Fruit fly (Drosophila melanogaster) whole organism, prepupa: ENCODE data around the gene CG32369.

Source experiments
- Blimp-1 ChIP-seq: fragments of 200-800 bp; sonication (Bioruptor generic); optimal IDR thresholded peaks from 3 replicates; lab custom pipeline; 2017; ENCODE audit warnings: missing biosample characterization, missing genetic modification characterization, mild to moderate bottlenecking, moderate library complexity, missing genetic modification reagents
- CG10631 ChIP-seq: fragments of 200-800 bp; sonication (Bioruptor generic); optimal IDR thresholded peaks from 2 replicates; lab custom pipeline; 2016; ENCODE audit warnings: missing biosample characterization, missing genetic modification characterization
- CG11762 ChIP-seq: fragments of 200-800 bp; sonication (Bioruptor generic); optimal IDR thresholded peaks from 3 replicates; lab custom pipeline; 2016; ENCODE audit warnings: missing biosample characterization, missing genetic modification characterization; ENCODE audit not compliant: insufficient read depth
- CG15336 ChIP-seq: fragments of 200-800 bp; sonication (Bioruptor generic); IDR thresholded peaks from 2 replicates; pipeline ENCODE4 v1.3.6; 2022; ENCODE audit warnings: missing biosample characterization, missing genetic modification characterization
- CG1621 ChIP-seq: fragments of 200-800 bp; sonication (Bioruptor generic); optimal IDR thresholded peaks from 3 replicates; lab custom pipeline; 2018; ENCODE audit warnings: missing biosample characterization, mild to moderate bottlenecking, missing genetic modification characterization
- CG16779 ChIP-seq: fragments of 200-800 bp; sonication (Bioruptor generic); optimal IDR thresholded peaks from 3 replicates; lab custom pipeline; 2017; ENCODE audit warnings: missing biosample characterization, mild to moderate bottlenecking, missing genetic modification characterization
- CG34406 ChIP-seq: fragments of 200-800 bp; sonication (Bioruptor generic); optimal IDR thresholded peaks from 3 replicates; lab custom pipeline; 2016; ENCODE audit warnings: missing biosample characterization, missing genetic modification characterization
- CG3919 ChIP-seq: fragments of 200-800 bp; sonication (Bioruptor generic); optimal IDR thresholded peaks from 3 replicates; lab custom pipeline; 2016; ENCODE audit warnings: missing biosample characterization, missing genetic modification characterization
- CG4318 ChIP-seq: fragments of 200-800 bp; sonication (Bioruptor generic); optimal IDR thresholded peaks from 3 replicates; lab custom pipeline; 2017; ENCODE audit warnings: missing biosample characterization, mild to moderate bottlenecking, missing genetic modification characterization
- CG6163 ChIP-seq: fragments of 200-800 bp; sonication (Bioruptor generic); IDR thresholded peaks from 3 replicates; pipeline ENCODE4 v1.3.6; 2022; ENCODE audit warnings: missing biosample characterization, missing genetic modification characterization
- CG6276 ChIP-seq: fragments of 200-800 bp; sonication (Bioruptor generic); optimal IDR thresholded peaks from 2 replicates; lab custom pipeline; 2017; ENCODE audit warnings: missing biosample characterization, mild to moderate bottlenecking, missing genetic modification characterization
- CG6792 ChIP-seq: fragments of 200-800 bp; sonication (Bioruptor generic); optimal IDR thresholded peaks from 3 replicates; lab custom pipeline; 2016; ENCODE audit warnings: missing biosample characterization, missing genetic modification characterization
- CG6808 ChIP-seq: fragments of 200-800 bp; sonication (Bioruptor generic); optimal IDR thresholded peaks from 3 replicates; lab custom pipeline; 2017; ENCODE audit warnings: missing biosample characterization, missing genetic modification characterization, mild to moderate bottlenecking, moderate library complexity, missing genetic modification reagents
- CG6854 ChIP-seq: fragments of 200-800 bp; sonication (Bioruptor generic); optimal IDR thresholded peaks from 2 replicates; lab custom pipeline; 2017; ENCODE audit warnings: missing biosample characterization, mild to moderate bottlenecking, missing genetic modification characterization
- CG7368 ChIP-seq: fragments of 200-800 bp; sonication (Bioruptor generic); optimal IDR thresholded peaks from 3 replicates; lab custom pipeline; 2016; ENCODE audit warnings: missing biosample characterization, missing genetic modification characterization
- CG8119 ChIP-seq: fragments of 200-800 bp; sonication (Bioruptor generic); IDR thresholded peaks from 3 replicates; pipeline ENCODE4 v1.3.6; 2022; ENCODE audit warnings: missing biosample characterization, missing genetic modification characterization
- CG8632 ChIP-seq: fragments of 200-800 bp; sonication (Bioruptor generic); optimal IDR thresholded peaks from 3 replicates; lab custom pipeline; 2016; ENCODE audit warnings: missing biosample characterization, missing genetic modification characterization
- CG9139 ChIP-seq: fragments of 200-800 bp; sonication (Bioruptor generic); optimal IDR thresholded peaks from 3 replicates; lab custom pipeline; 2017; ENCODE audit warnings: missing biosample characterization, mild to moderate bottlenecking, missing genetic modification characterization
- Eip78C ChIP-seq: fragments of 200-800 bp; sonication (Bioruptor generic); peaks from one replicate; lab custom pipeline; 2016; ENCODE audit warnings: missing biosample characterization, missing genetic modification characterization
- Ets96B ChIP-seq: fragments of 200-800 bp; optimal IDR thresholded peaks from 2 replicates; lab custom pipeline; 2019; ENCODE audit warnings: missing biosample characterization, mild to moderate bottlenecking, missing genetic modification characterization, moderate library complexity
- Gug ChIP-seq: fragments of 200-800 bp; sonication (Bioruptor generic); IDR thresholded peaks from 2 replicates; pipeline ENCODE4 v1.3.6; 2022; ENCODE audit warnings: missing biosample characterization, missing genetic modification characterization
- Hr39 ChIP-seq: fragments of 200-800 bp; sonication (Bioruptor generic); optimal IDR thresholded peaks from 2 replicates; lab custom pipeline; 2016; ENCODE audit warnings: missing biosample characterization, missing genetic modification characterization
- Hr4 ChIP-seq: fragments of 200-800 bp; sonication (Bioruptor generic); optimal IDR thresholded peaks from 3 replicates; lab custom pipeline; 2016; ENCODE audit warnings: missing biosample characterization, missing genetic modification characterization
- Lpt ChIP-seq: fragments of 200-800 bp; sonication (Bioruptor generic); optimal IDR thresholded peaks from 3 replicates; lab custom pipeline; 2016; ENCODE audit warnings: missing biosample characterization, missing genetic modification characterization
- Sox102F ChIP-seq: fragments of 200-800 bp; sonication (Bioruptor generic); optimal IDR thresholded peaks from 2 replicates; lab custom pipeline; 2016; ENCODE audit warnings: missing biosample characterization, mild to moderate bottlenecking, missing genetic modification characterization
- Sox15 ChIP-seq: fragments of 200-800 bp; sonication (Bioruptor generic); optimal IDR thresholded peaks from 3 replicates; lab custom pipeline; 2016; ENCODE audit warnings: missing biosample characterization, missing genetic modification characterization
- achi ChIP-seq: fragments of 200-800 bp; sonication (Bioruptor generic); optimal IDR thresholded peaks from 3 replicates; lab custom pipeline; 2016; ENCODE audit warnings: missing biosample characterization, missing genetic modification characterization
- dsx ChIP-seq: fragments of 200-800 bp; optimal IDR thresholded peaks from 3 replicates; lab custom pipeline; 2019; ENCODE audit warnings: missing biosample characterization, mild to moderate bottlenecking, missing genetic modification characterization, moderate library complexity; ENCODE audit not compliant: poor library complexity, severe bottlenecking
- eg ChIP-seq: fragments of 200-800 bp; sonication (Bioruptor generic); IDR thresholded peaks from 3 replicates; pipeline ENCODE4 v1.3.6; 2022; ENCODE audit warnings: missing biosample characterization, missing genetic modification characterization
- esn ChIP-seq: fragments of 200-800 bp; sonication (Bioruptor generic); optimal IDR thresholded peaks from 2 replicates; lab custom pipeline; 2016; ENCODE audit warnings: missing biosample characterization, mild to moderate bottlenecking, missing genetic modification characterization, moderate library complexity
- fd59A ChIP-seq: fragments of 200-800 bp; sonication (Bioruptor generic); optimal IDR thresholded peaks from 2 replicates; lab custom pipeline; 2017; ENCODE audit warnings: missing biosample characterization, mild to moderate bottlenecking, missing genetic modification characterization, missing genetic modification reagents
- fd85E ChIP-seq: fragments of 200-800 bp; sonication (Bioruptor generic); optimal IDR thresholded peaks from 3 replicates; lab custom pipeline; 2016; ENCODE audit warnings: missing biosample characterization, missing genetic modification characterization
- fkh ChIP-seq: fragments of 200-800 bp; sonication (Bioruptor generic); optimal IDR thresholded peaks from 3 replicates; lab custom pipeline; 2017; ENCODE audit warnings: missing biosample characterization, mild to moderate bottlenecking, missing genetic modification characterization, moderate library complexity
- lz ChIP-seq: fragments of 200-800 bp; sonication (Bioruptor generic); optimal IDR thresholded peaks from 3 replicates; lab custom pipeline; 2016; ENCODE audit warnings: missing biosample characterization, missing genetic modification characterization
- net ChIP-seq: fragments of 200-800 bp; sonication (Bioruptor generic); optimal IDR thresholded peaks from 3 replicates; lab custom pipeline; 2016; ENCODE audit warnings: missing biosample characterization, missing genetic modification characterization
- pdm3 ChIP-seq: fragments of 200-800 bp; sonication (Bioruptor generic); optimal IDR thresholded peaks from 3 replicates; lab custom pipeline; 2016; ENCODE audit warnings: missing biosample characterization, missing genetic modification characterization
- salr ChIP-seq, 2 experiments: fragments of 200-800 bp; sonication (Bioruptor generic); optimal IDR thresholded peaks; 3 replicates each; lab custom pipeline; 2016 to 2018; ENCODE audit warnings: missing biosample characterization in 2 of 2, missing genetic modification characterization in 2 of 2, mild to moderate bottlenecking in 1 of 2
- ss ChIP-seq, 2 experiments: fragments of 200-800 bp; sonication (Bioruptor generic); optimal IDR thresholded peaks; 2 replicates in 1 of 2; 3 replicates in 1 of 2; lab custom pipeline; 2017 to 2018; ENCODE audit warnings: mild to moderate bottlenecking in 2 of 2, missing biosample characterization in 2 of 2, missing genetic modification characterization in 2 of 2, moderate library complexity in 1 of 2
- svp ChIP-seq: fragments of 200-800 bp; sonication (Bioruptor generic); peaks from one replicate; lab custom pipeline; 2016; ENCODE audit warnings: missing biosample characterization, missing genetic modification characterization
- topi ChIP-seq: fragments of 200-800 bp; sonication (Bioruptor generic); optimal IDR thresholded peaks from 3 replicates; lab custom pipeline; 2016; ENCODE audit warnings: missing biosample characterization, missing genetic modification characterization
- vri ChIP-seq: fragments of 200-800 bp; sonication (Bioruptor generic); optimal IDR thresholded peaks from 3 replicates; lab custom pipeline; 2016; ENCODE audit warnings: missing biosample characterization, mild to moderate bottlenecking, missing genetic modification characterization

CG32369 gene

dm6 chr3L:7804406-7805327 lies 5.0 kb downstream of the CG32369 start:
- no peak for TF ChIP-seq Gug (GFP tag; lab: Robert Waterston, UW)
- TF ChIP-seq Eip78C (GFP tag; lab: Kevin White, UChicago): peak; percentile 64
- peak; percentile 97 for TF ChIP-seq vri (GFP tag; lab: Kevin White, UChicago)
- TF ChIP-seq Hr39 (GFP tag; lab: Kevin White, UChicago): no peak
- TF ChIP-seq fd85E (GFP tag; lab: Kevin White, UChicago): peak; percentile 51
- TF ChIP-seq salr (GFP tag; optimal IDR thresholded peaks at IDR 0.05; lab: Kevin White, UChicago): peak in 1 of 2 experiments; percentile 6
- TF ChIP-seq Lpt: peak; percentile 9
- peak; percentile 29; the same call in 1 of the 3 replicates for TF ChIP-seq CG8119 (GFP tag; lab: Robert Waterston, UW)
- TF ChIP-seq Sox102F (GFP tag; lab: Kevin White, UChicago): peak; percentile 18
- peak; percentile 50 to 65 for TF ChIP-seq ss (GFP tag; optimal IDR thresholded peaks at IDR 0.05; lab: Kevin White, UChicago)
- no peak for TF ChIP-seq Hr4 (GFP tag; lab: Kevin White, UChicago)
- peak; percentile 59 for TF ChIP-seq CG9139 (GFP tag; lab: Kevin White, UChicago)
- no peak for TF ChIP-seq CG4318 (GFP tag; lab: Kevin White, UChicago)
- TF ChIP-seq net (GFP tag; lab: Kevin White, UChicago): peak; percentile 1
- no peak for TF ChIP-seq CG7368
- no peak for TF ChIP-seq CG1621 (tag; lab: Kevin White, UChicago)
- TF ChIP-seq CG6792 (GFP tag; lab: Kevin White, UChicago): no peak
- TF ChIP-seq CG6808 (GFP tag; lab: Kevin White, UChicago): peak; percentile 28
- no peak for TF ChIP-seq CG8632 (GFP tag; lab: Kevin White, UChicago)
- no peak for TF ChIP-seq fkh (GFP tag; lab: Kevin White, UChicago)
- peak; percentile 39; the same call in 1 of the 2 replicates for TF ChIP-seq CG15336
- TF ChIP-seq CG6163: peak; percentile 45; the same call in 2 of the 3 replicates
- TF ChIP-seq dsx (GFP tag; lab: Kevin White, UChicago): peak; percentile 62
- peak; percentile 5 for TF ChIP-seq achi (GFP tag; lab: Kevin White, UChicago)
- peak; percentile 3 for TF ChIP-seq CG6854 (GFP tag; lab: Kevin White, UChicago)
- TF ChIP-seq eg (GFP tag; lab: Robert Waterston, UW): peak; percentile 52; the same call in 2 of the 3 replicates
- peak; percentile 4 for TF ChIP-seq Ets96B (tag; lab: Kevin White, UChicago)
- TF ChIP-seq Blimp-1 (GFP tag; lab: Kevin White, UChicago): no peak
- no peak for TF ChIP-seq pdm3
- peak; percentile 72 for TF ChIP-seq svp (GFP tag; lab: Kevin White, UChicago)
- TF ChIP-seq lz (GFP tag; lab: Kevin White, UChicago): no peak
- no peak for TF ChIP-seq Sox15 (GFP tag; lab: Kevin White, UChicago)
- peak; percentile 14 for TF ChIP-seq esn
- TF ChIP-seq CG34406: no peak
- no peak for TF ChIP-seq CG10631 (GFP tag; lab: Kevin White, UChicago)
- no peak for TF ChIP-seq CG16779

- no peak for TF ChIP-seq CG11762
- no peak for TF ChIP-seq CG10631 (GFP tag; lab: Kevin White, UChicago)
- peak; percentile 5 for TF ChIP-seq svp (GFP tag; lab: Kevin White, UChicago)
- TF ChIP-seq fd59A (GFP tag; lab: Kevin White, UChicago): no peak
- no peak for TF ChIP-seq topi (GFP tag; lab: Kevin White, UChicago)
- no peak for TF ChIP-seq Lpt
- TF ChIP-seq fkh (GFP tag; lab: Kevin White, UChicago): peak; percentile 52
- TF ChIP-seq CG4318 (GFP tag; lab: Kevin White, UChicago): no peak
- no peak for TF ChIP-seq CG34406
- TF ChIP-seq CG3919 (GFP tag; lab: Kevin White, UChicago): no peak
- TF ChIP-seq vri (GFP tag; lab: Kevin White, UChicago): peak; percentile 82
- TF ChIP-seq CG6276 (GFP tag; lab: Kevin White, UChicago): no peak
- no peak for TF ChIP-seq eg (GFP tag; lab: Robert Waterston, UW)
Observed at dm6 chr3L:7801308-7801893, 8.2 kb downstream of the CG32369 start.
